Fruit fly (Drosophila melanogaster) whole organism, prepupa: ENCODE results near the gene Dus4.

ENCODE experiments used
- CG6276 ChIP-seq: fragments of 200-800 bp; sonication (Bioruptor generic); optimal IDR thresholded peaks from 2 replicates; lab custom pipeline; 2017; ENCODE audit warnings: missing biosample characterization, mild to moderate bottlenecking, missing genetic modification characterization
- Ets96B ChIP-seq: fragments of 200-800 bp; optimal IDR thresholded peaks from 2 replicates; lab custom pipeline; 2019; ENCODE audit warnings: missing biosample characterization, mild to moderate bottlenecking, missing genetic modification characterization, moderate library complexity
- Hr39 ChIP-seq: fragments of 200-800 bp; sonication (Bioruptor generic); optimal IDR thresholded peaks from 2 replicates; lab custom pipeline; 2016; ENCODE audit warnings: missing biosample characterization, missing genetic modification characterization
- Sox102F ChIP-seq: fragments of 200-800 bp; sonication (Bioruptor generic); optimal IDR thresholded peaks from 2 replicates; lab custom pipeline; 2016; ENCODE audit warnings: missing biosample characterization, mild to moderate bottlenecking, missing genetic modification characterization
- dac ChIP-seq: fragments of 200-800 bp; sonication (Bioruptor generic); optimal IDR thresholded peaks from 2 replicates; lab custom pipeline; 2017; ENCODE audit warnings: missing biosample characterization, mild to moderate bottlenecking, missing genetic modification characterization
- dsx ChIP-seq: fragments of 200-800 bp; optimal IDR thresholded peaks from 3 replicates; lab custom pipeline; 2019; ENCODE audit warnings: missing biosample characterization, mild to moderate bottlenecking, missing genetic modification characterization, moderate library complexity; ENCODE audit not compliant: poor library complexity, severe bottlenecking

- no peak for TF ChIP-seq Ets96B
- TF ChIP-seq dsx, result no peak
- TF ChIP-seq Sox102F (GFP tag; lab: Kevin White, UChicago), result no peak
- no peak for TF ChIP-seq CG6276 (GFP tag; lab: Kevin White, UChicago)
- no peak for TF ChIP-seq Hr39
- TF ChIP-seq dac (GFP tag; lab: Kevin White, UChicago), result no peak
Measured at dm6 chr2L:19093868-19094267, 30.8 kb downstream of the Dus4 start.
